Fruit fly (Drosophila melanogaster) whole organism, pupa: ENCODE data around the gene CG18675.

Experiments
- CG10348 ChIP-seq: fragments of 200-800 bp; sonication (Bioruptor generic); IDR thresholded peaks from 2 replicates; pipeline ENCODE4 v1.3.6; 2022; ENCODE audit warnings: missing biosample characterization, missing genetic modification characterization
- CG12605 ChIP-seq: fragments of 200-800 bp; sonication (Bioruptor generic); IDR thresholded peaks from 2 replicates; pipeline ENCODE4 v1.3.6; 2022; ENCODE audit warnings: missing biosample characterization, missing genetic modification characterization
- CG13204 ChIP-seq: fragments of 200-800 bp; sonication (Bioruptor generic); optimal IDR thresholded peaks from 2 replicates; lab custom pipeline; 2018; ENCODE audit warnings: missing biosample characterization, mild to moderate bottlenecking, missing genetic modification characterization, moderate library complexity
- CG14655 ChIP-seq: fragments of 200-800 bp; sonication (Bioruptor generic); optimal IDR thresholded peaks from 3 replicates; lab custom pipeline; 2017; ENCODE audit warnings: mild to moderate bottlenecking, missing biosample characterization, missing genetic modification reagents, missing genetic modification characterization
- CG15710 ChIP-seq: fragments of 200-800 bp; sonication (Bioruptor generic); optimal IDR thresholded peaks from 2 replicates; lab custom pipeline; 2018; ENCODE audit warnings: missing biosample characterization, mild to moderate bottlenecking, missing genetic modification characterization, moderate library complexity
- CG17806 ChIP-seq: fragments of 200-800 bp; sonication (Bioruptor generic); optimal IDR thresholded peaks from 2 replicates; lab custom pipeline; 2018; ENCODE audit warnings: missing biosample characterization, mild to moderate bottlenecking, missing genetic modification characterization, moderate library complexity
- CG32121 ChIP-seq: fragments of 200-800 bp; sonication (Bioruptor generic); IDR thresholded peaks from 2 replicates; pipeline ENCODE4 v1.3.6; 2022; ENCODE audit warnings: missing biosample characterization, missing genetic modification characterization
- CG34367 ChIP-seq: fragments of 200-800 bp; sonication (Bioruptor generic); optimal IDR thresholded peaks from 2 replicates; lab custom pipeline; 2018; ENCODE audit warnings: missing biosample characterization, mild to moderate bottlenecking, missing genetic modification characterization
- CG4496 ChIP-seq: fragments of 200-800 bp; sonication (Bioruptor generic); IDR thresholded peaks from 3 replicates; pipeline ENCODE4 v1.3.6; 2022; ENCODE audit warnings: missing biosample characterization, missing genetic modification characterization
- CG8159 ChIP-seq: fragments of 200-800 bp; sonication (Bioruptor generic); optimal IDR thresholded peaks from 3 replicates; lab custom pipeline; 2018; ENCODE audit warnings: missing biosample characterization, mild to moderate bottlenecking, missing genetic modification characterization, moderate library complexity
- CG8301 ChIP-seq: fragments of 200-800 bp; sonication (Bioruptor generic); optimal IDR thresholded peaks from 2 replicates; lab custom pipeline; 2018; ENCODE audit warnings: missing biosample characterization, mild to moderate bottlenecking, missing genetic modification characterization
- CG9948 ChIP-seq: fragments of 200-800 bp; sonication (Bioruptor generic); optimal IDR thresholded peaks from 2 replicates; lab custom pipeline; 2018; ENCODE audit warnings: missing biosample characterization, mild to moderate bottlenecking, missing genetic modification characterization, moderate library complexity
- D1 ChIP-seq: fragments of 200-800 bp; sonication (Bioruptor generic); optimal IDR thresholded peaks from 2 replicates; lab custom pipeline; 2018; ENCODE audit warnings: missing biosample characterization, mild to moderate bottlenecking, missing genetic modification characterization, moderate library complexity
- EcR ChIP-seq: fragments of 200-800 bp; sonication (Bioruptor generic); optimal IDR thresholded peaks from 3 replicates; lab custom pipeline; 2019; ENCODE audit warnings: missing biosample characterization, missing genetic modification characterization, mild to moderate bottlenecking, moderate library complexity, missing genetic modification reagents
- Ets98B ChIP-seq: fragments of 200-800 bp; sonication (Bioruptor generic); IDR thresholded peaks from 2 replicates; pipeline ENCODE4 v1.3.6; 2022; ENCODE audit warnings: missing biosample characterization, missing genetic modification characterization
- Pif1A ChIP-seq: fragments of 200-800 bp; sonication (Bioruptor generic); optimal IDR thresholded peaks from 3 replicates; lab custom pipeline; 2016; ENCODE audit warnings: missing biosample characterization, missing genetic modification characterization
- Pif1B ChIP-seq: fragments of 200-800 bp; sonication (Bioruptor generic); optimal IDR thresholded peaks from 3 replicates; lab custom pipeline; 2016; ENCODE audit warnings: missing biosample characterization, missing genetic modification characterization
- Snoo ChIP-seq: fragments of 200-800 bp; sonication (Bioruptor generic); optimal IDR thresholded peaks from 3 replicates; lab custom pipeline; 2017; ENCODE audit warnings: missing biosample characterization, mild to moderate bottlenecking, missing genetic modification characterization, inconsistent platforms
- fd96Ca ChIP-seq: fragments of 200-800 bp; sonication (Bioruptor generic); IDR thresholded peaks from 3 replicates; pipeline ENCODE4 v1.3.6; 2022; ENCODE audit warnings: missing biosample characterization, missing genetic modification characterization
- gl ChIP-seq: fragments of 200-800 bp; sonication (Bioruptor generic); optimal IDR thresholded peaks from 2 replicates; lab custom pipeline; 2018; ENCODE audit warnings: missing biosample characterization, mild to moderate bottlenecking, missing genetic modification characterization
- rn ChIP-seq: fragments of 200-800 bp; sonication (Bioruptor generic); IDR thresholded peaks from 2 replicates; pipeline ENCODE4 v1.3.6; 2022; ENCODE audit warnings: missing biosample characterization, missing genetic modification characterization

Gene CG18675

DNA sequence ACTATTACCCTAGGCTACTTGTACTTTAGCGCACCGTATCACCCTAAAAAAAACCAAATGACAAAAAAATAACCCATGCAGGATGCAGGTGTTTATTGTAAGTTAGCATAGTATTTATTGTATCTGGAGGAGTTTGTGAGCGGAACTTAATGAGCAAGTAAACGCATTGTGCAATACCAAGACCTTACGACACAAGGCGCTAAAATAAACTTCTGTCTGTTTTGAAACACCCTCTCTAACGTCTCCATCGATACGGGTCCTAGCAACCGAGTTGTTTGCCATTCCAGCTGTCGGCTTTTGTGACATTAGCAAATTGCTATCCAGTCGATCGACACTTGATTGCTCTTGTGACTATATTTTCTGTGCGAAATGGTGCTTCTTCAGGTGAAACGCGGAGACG lies at the start of gene CG18675:
CG18675 (plus strand) TSS at position 301 of the 400 bp plus-strand sequence.
- TF ChIP-seq Pif1A (GFP tag; lab: Kevin White, UChicago) (no peak), D1 (tag; lab: Kevin White, UChicago) (no peak), rn (no peak), CG13204 (GFP tag; lab: Kevin White, UChicago) (no peak), CG8301 (no peak), CG10348 (no peak), CG32121 (GFP tag; lab: Robert Waterston, UW) (no peak), CG15710 (tag; lab: Kevin White, UChicago) (no peak), CG4496 (no peak)

DNA sequence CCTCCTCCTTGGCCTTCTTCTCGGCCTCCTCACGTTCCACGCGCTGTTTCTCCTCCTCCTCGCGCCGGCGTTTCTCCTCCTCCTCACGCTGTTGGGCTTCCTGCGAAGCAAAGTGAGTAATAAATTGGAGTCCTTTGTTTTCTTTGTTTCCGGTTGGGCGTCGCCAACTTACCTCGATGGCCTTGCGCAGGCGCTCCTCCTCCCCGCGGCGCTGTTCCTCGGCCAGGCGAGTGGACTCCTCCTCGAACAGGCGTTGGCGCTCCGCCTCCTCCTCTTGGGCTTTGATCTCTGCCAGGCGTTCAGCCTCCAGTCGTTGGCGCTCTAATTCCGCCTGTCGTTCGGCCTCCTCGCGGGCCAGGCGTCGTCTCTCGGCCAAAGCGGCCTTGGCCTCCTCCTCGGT lies 48.0 kb upstream of the CG18675 start:
- TF ChIP-seq CG17806, result no peak
- TF ChIP-seq CG9948 (tag; lab: Kevin White, UChicago), result no peak
- TF ChIP-seq Ets98B (GFP tag; lab: Robert Waterston, UW), result no peak
- TF ChIP-seq CG12605 (GFP tag; lab: Robert Waterston, UW), result no peak
- TF ChIP-seq CG8301, result no peak
- TF ChIP-seq Snoo (tag; lab: Kevin White, UChicago), result no peak
- TF ChIP-seq CG32121 (GFP tag; lab: Robert Waterston, UW), result no peak
- TF ChIP-seq D1 (tag; lab: Kevin White, UChicago), result no peak
- no peak for TF ChIP-seq rn
- TF ChIP-seq CG14655, result no peak
- no peak for TF ChIP-seq Pif1A (GFP tag; lab: Kevin White, UChicago)
- TF ChIP-seq EcR (GFP tag; lab: Kevin White, UChicago), result no peak
- TF ChIP-seq CG10348, result no peak
- TF ChIP-seq gl (tag; lab: Kevin White, UChicago), result no peak
- TF ChIP-seq CG15710 (tag; lab: Kevin White, UChicago), result no peak
- TF ChIP-seq CG34367 (tag; lab: Kevin White, UChicago), result no peak
- TF ChIP-seq CG4496, result no peak
- TF ChIP-seq CG13204 (GFP tag; lab: Kevin White, UChicago), result no peak
- TF ChIP-seq fd96Ca (GFP tag; lab: Robert Waterston, UW), result no peak
- no peak for TF ChIP-seq CG8159 (tag; lab: Kevin White, UChicago)
- TF ChIP-seq, all 21 proteins: peak for 0

DNA sequence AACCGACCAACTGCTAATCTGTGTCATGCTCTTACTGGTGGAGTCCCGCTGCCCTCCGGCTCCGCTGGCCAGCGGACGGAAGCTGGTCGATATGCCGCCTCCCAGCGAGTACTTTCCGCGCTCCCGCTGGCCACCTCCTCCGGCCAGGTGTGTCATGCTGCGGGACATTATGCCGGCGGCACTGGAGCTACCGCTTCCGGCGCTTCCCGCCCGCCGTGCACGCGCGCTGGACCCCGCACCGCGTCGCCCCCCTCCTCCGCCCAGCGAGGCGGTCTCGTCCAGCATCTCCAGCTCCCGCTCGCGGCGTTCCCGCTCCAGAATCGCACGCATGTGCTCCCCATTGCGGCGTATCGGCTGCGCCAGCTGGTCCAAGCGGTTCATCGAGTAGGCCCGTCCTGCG lies 45.1 kb upstream of the CG18675 start:
- no peak for TF ChIP-seq D1 (tag; lab: Kevin White, UChicago)
- TF ChIP-seq gl (tag; lab: Kevin White, UChicago), result no peak
- no peak for TF ChIP-seq CG12605 (GFP tag; lab: Robert Waterston, UW)
- TF ChIP-seq CG15710 (tag; lab: Kevin White, UChicago), result no peak
- no peak for TF ChIP-seq Pif1A (GFP tag; lab: Kevin White, UChicago)
- TF ChIP-seq CG8159 (tag; lab: Kevin White, UChicago), result no peak
- no peak for TF ChIP-seq Ets98B (GFP tag; lab: Robert Waterston, UW)
- no peak for TF ChIP-seq Snoo (tag; lab: Kevin White, UChicago)
- no peak for TF ChIP-seq CG10348
- no peak for TF ChIP-seq CG34367 (tag; lab: Kevin White, UChicago)
- no peak for TF ChIP-seq CG13204 (GFP tag; lab: Kevin White, UChicago)
- TF ChIP-seq rn, result no peak
- TF ChIP-seq CG8301, result no peak
- no peak for TF ChIP-seq CG9948 (tag; lab: Kevin White, UChicago)
- no peak for TF ChIP-seq CG14655
- no peak for TF ChIP-seq CG4496
- TF ChIP-seq Pif1B (GFP tag; lab: Kevin White, UChicago), result no peak

DNA sequence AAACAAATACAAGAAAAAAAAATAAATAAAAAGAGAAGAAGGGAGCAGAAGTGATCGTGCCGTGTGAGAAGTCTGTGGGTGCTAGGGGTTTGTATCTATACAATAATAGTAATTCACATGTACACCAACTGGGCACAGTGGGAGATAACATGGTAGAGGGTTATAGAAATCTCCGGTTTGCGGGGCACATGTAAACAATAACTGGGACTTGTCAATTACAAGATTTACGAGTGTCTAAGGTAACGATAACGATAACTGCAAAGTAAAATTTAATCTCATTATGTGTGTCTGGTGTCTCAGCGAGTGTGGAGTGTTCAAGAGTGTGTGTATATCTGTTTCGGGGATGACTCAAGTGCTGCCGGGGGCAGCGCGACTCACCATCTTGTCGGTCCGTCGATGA lies 42.9 kb upstream of the CG18675 start:
- TF ChIP-seq rn (no peak), gl (tag; lab: Kevin White, UChicago) (no peak), CG15710 (tag; lab: Kevin White, UChicago) (no peak), CG17806 (no peak), Pif1A (GFP tag; lab: Kevin White, UChicago) (no peak), CG10348 (no peak), EcR (GFP tag; lab: Kevin White, UChicago) (no peak)
- TF ChIP-seq, all 21 proteins: peak for 0

DNA sequence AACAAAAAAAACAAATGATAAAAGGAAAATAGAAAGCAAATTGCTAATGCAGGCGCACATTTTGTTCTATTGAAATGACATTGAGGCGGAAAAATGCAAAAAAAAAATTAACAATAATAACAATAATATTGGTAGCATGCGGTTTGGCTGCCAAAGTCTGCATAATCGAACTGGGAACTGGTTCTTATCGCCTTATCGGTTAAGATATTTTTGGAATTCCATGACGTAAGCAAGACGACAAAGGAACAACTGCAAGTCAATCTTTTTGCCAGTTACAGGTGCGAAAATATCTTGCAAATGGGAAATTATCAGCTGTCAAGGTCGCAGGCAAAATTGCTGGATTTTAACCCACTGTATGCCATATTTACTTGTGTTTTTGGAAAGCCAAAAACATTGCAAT lies 41.1 kb upstream of the CG18675 start:
- TF ChIP-seq Pif1B (GFP tag; lab: Kevin White, UChicago), result no peak
- TF ChIP-seq CG10348, result no peak
- TF ChIP-seq CG9948 (tag; lab: Kevin White, UChicago), result no peak
- TF ChIP-seq Ets98B (GFP tag; lab: Robert Waterston, UW), result no peak
- no peak for TF ChIP-seq fd96Ca (GFP tag; lab: Robert Waterston, UW)
- no peak for TF ChIP-seq EcR (GFP tag; lab: Kevin White, UChicago)
- TF ChIP-seq rn, result no peak
- TF ChIP-seq CG17806, result no peak
- no peak for TF ChIP-seq D1 (tag; lab: Kevin White, UChicago)
- TF ChIP-seq Pif1A (GFP tag; lab: Kevin White, UChicago), result no peak
- TF ChIP-seq CG14655, result no peak
- TF ChIP-seq, all 21 proteins: peak for 0

DNA sequence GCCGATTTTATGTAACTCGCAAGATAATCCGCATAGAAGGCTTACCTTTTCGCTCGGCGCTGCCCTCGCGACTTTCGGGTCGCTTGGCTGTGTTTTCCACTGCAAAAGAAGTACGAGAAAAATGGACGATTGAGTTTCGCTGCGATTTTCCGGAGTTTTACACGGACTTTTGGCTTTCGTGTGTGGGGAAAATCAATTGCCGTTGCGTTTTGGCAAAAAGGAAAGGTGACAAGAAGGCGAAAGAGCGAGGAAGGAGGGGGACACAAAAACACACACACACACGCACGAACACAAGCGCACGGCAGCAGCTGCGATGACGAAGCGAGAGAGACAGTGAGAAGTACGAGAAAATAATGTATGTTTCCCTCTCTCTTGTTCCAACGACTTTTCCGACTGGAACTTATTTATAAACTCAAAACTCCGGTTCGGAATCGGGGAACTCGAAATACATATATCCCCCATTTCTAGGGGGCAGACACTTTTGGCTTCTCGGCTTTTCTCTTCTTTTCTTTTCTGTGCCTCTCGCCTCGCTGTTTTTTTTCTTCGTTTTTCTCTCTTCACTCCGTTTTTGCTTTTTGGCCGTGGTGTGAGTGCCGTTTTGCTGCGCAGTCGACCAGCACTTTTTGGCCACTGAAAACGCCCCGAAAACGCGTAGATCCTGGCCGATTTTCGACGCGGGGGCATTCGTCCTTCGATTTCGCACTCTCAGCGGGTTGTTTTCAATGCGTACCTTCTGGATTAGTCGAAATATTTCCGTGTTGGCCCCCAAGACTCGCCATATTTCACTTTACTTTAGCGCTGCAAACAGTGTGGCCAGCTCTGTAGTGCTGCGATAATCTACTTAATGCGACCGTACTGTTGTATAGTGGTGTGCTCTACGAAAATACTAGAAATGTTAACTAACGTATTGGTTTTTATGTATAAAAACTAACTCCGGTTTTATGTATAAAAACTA lies 39.7 kb upstream of the CG18675 start, which contains the start of gene ens:
ens (minus strand) TSS at position 827 of the 955 bp plus-strand sequence.
- peak; percentile 40 for TF ChIP-seq CG32121 (GFP tag; lab: Robert Waterston, UW)
- no peak for TF ChIP-seq Pif1A (GFP tag; lab: Kevin White, UChicago)
- TF ChIP-seq Snoo (tag; lab: Kevin White, UChicago), result peak; percentile 20
- TF ChIP-seq CG9948 (tag; lab: Kevin White, UChicago), result no peak
- TF ChIP-seq CG12605 (GFP tag; lab: Robert Waterston, UW), result peak; percentile 17; the same call in 1 of the 2 replicates
- peak; percentile 14 for TF ChIP-seq EcR (GFP tag; lab: Kevin White, UChicago)
- peak; percentile 31 for TF ChIP-seq gl (tag; lab: Kevin White, UChicago)
- peak; percentile 2 for TF ChIP-seq CG34367 (tag; lab: Kevin White, UChicago)
- TF ChIP-seq D1 (tag; lab: Kevin White, UChicago), result no peak
- peak; percentile 15 for TF ChIP-seq CG15710 (tag; lab: Kevin White, UChicago)
